Worm (Caenorhabditis elegans): Measurements from ENCODE around the gene clc-23.

clc-23 gene

ce11 chrIII:1001297-1001696 is 19.5 kb upstream of the clc-23 start, which contains the start of gene R06B10.7:
TSS of gene R06B10.7 (minus strand) at chrIII:1001397.
- TF ChIP-seq scrt-1 (GFP tag; IDR thresholded peaks at IDR 0.05) (no peak), ama-1 (optimal IDR thresholded peaks at IDR 0.05) (no peak), tbx-37 (GFP tag; conservative IDR thresholded peaks at IDR 0.05) (no peak), sea-1 (GFP tag; conservative IDR thresholded peaks at IDR 0.05) (no peak), ets-7 (tag; optimal IDR thresholded peaks at IDR 0.05) (no peak), B0310.2 (tag; optimal IDR thresholded peaks at IDR 0.05) (no peak), hmbx-1 (tag; optimal IDR thresholded peaks at IDR 0.05) (no peak)

- TF ChIP-seq flt-1 (GFP tag; IDR thresholded peaks at IDR 0.05) (no peak), ama-1 (optimal IDR thresholded peaks at IDR 0.05) (no peak), sea-1 (GFP tag; conservative IDR thresholded peaks at IDR 0.05) (no peak), hmg-4 (GFP tag; optimal IDR thresholded peaks at IDR 0.05) (no peak), tbx-37 (GFP tag; conservative IDR thresholded peaks at IDR 0.05) (no peak), B0310.2 (tag; optimal IDR thresholded peaks at IDR 0.05) (no peak), scrt-1 (GFP tag; IDR thresholded peaks at IDR 0.05) (no peak), pes-1 (GFP tag; IDR thresholded peaks at IDR 0.05) (no peak), ceh-13 (GFP tag; optimal IDR thresholded peaks at IDR 0.05) (no peak), hmbx-1 (tag; optimal IDR thresholded peaks at IDR 0.05) (no peak)
Measured at ce11 chrIII:1002510-1002909, 18.2 kb upstream of the clc-23 start, which contains the start of gene clec-150. TSS of gene clec-150 (plus strand) at chrIII:1002707.

- TF ChIP-seq ceh-13 (GFP tag; optimal IDR thresholded peaks at IDR 0.05) (no peak), sea-1 (GFP tag; conservative IDR thresholded peaks at IDR 0.05) (no peak)
Measured at ce11 chrIII:1004464-1004863, 16.3 kb upstream of the clc-23 start.

ce11 chrIII:1007143-1007905 is 13.4 kb upstream of the clc-23 start:
- TF ChIP-seq F13C5.2 (tag; optimal IDR thresholded peaks at IDR 0.05) (no peak), hmbx-1 (tag; optimal IDR thresholded peaks at IDR 0.05) (no peak), hnd-1 (tag; optimal IDR thresholded peaks at IDR 0.05) (no peak), tbx-11 (GFP tag; IDR thresholded peaks at IDR 0.05) (no peak), sea-1 (GFP tag; conservative IDR thresholded peaks at IDR 0.05) (no peak), ceh-36 (tag; optimal IDR thresholded peaks at IDR 0.05) (no peak), aly-1 (tag; optimal IDR thresholded peaks at IDR 0.05) (no peak), tbx-37 (GFP tag; conservative IDR thresholded peaks at IDR 0.05) (no peak), ets-7 (tag; optimal IDR thresholded peaks at IDR 0.05) (no peak), tra-4 (tag; optimal IDR thresholded peaks at IDR 0.05) (no peak), hmg-4 (GFP tag; optimal IDR thresholded peaks at IDR 0.05) (no peak), B0310.2 (tag; optimal IDR thresholded peaks at IDR 0.05) (no peak), flt-1 (GFP tag; IDR thresholded peaks at IDR 0.05) (no peak), ama-1 (optimal IDR thresholded peaks at IDR 0.05) (no peak), ceh-13 (GFP tag; optimal IDR thresholded peaks at IDR 0.05) (no peak), pes-1 (GFP tag; IDR thresholded peaks at IDR 0.05) (no peak), scrt-1 (GFP tag; IDR thresholded peaks at IDR 0.05) (no peak)

ce11 chrIII:1008091-1008490 is 12.7 kb upstream of the clc-23 start, which contains the start of gene clc-27:
TSS of gene clc-27 (plus strand) at chrIII:1008391.
- no peak for TF ChIP-seq sea-1 (GFP tag; conservative IDR thresholded peaks at IDR 0.05)

ce11 chrIII:1009775-1010174 is 11.0 kb upstream of the clc-23 start, which contains the start of gene clc-24:
TSS of gene clc-24 (plus strand) at chrIII:1010037.
- TF ChIP-seq tbx-11 (GFP tag; IDR thresholded peaks at IDR 0.05) (no peak), hnd-1 (tag; optimal IDR thresholded peaks at IDR 0.05) (no peak), tbx-37 (GFP tag; conservative IDR thresholded peaks at IDR 0.05) (no peak), ceh-36 (tag; optimal IDR thresholded peaks at IDR 0.05) (no peak), B0310.2 (tag; optimal IDR thresholded peaks at IDR 0.05) (no peak), ets-7 (tag; optimal IDR thresholded peaks at IDR 0.05) (no peak), scrt-1 (GFP tag; IDR thresholded peaks at IDR 0.05) (no peak), flt-1 (GFP tag; IDR thresholded peaks at IDR 0.05) (no peak), F13C5.2 (tag; optimal IDR thresholded peaks at IDR 0.05) (no peak), ceh-13 (GFP tag; optimal IDR thresholded peaks at IDR 0.05) (no peak), tra-4 (tag; optimal IDR thresholded peaks at IDR 0.05) (no peak), aly-1 (tag; optimal IDR thresholded peaks at IDR 0.05) (no peak), hmg-4 (GFP tag; optimal IDR thresholded peaks at IDR 0.05) (no peak)

ce11 chrIII:1016080-1016479 is 4.7 kb upstream of the clc-23 start, which contains the start of gene Y34F4.3:
TSS of gene Y34F4.3 (minus strand) at chrIII:1016180.
- TF ChIP-seq sea-1 (GFP tag; conservative IDR thresholded peaks at IDR 0.05), result no peak
- TF ChIP-seq ceh-36 (tag; optimal IDR thresholded peaks at IDR 0.05), result no peak
- no peak for TF ChIP-seq tbx-11 (GFP tag; IDR thresholded peaks at IDR 0.05)
- TF ChIP-seq ets-7 (tag; optimal IDR thresholded peaks at IDR 0.05), result no peak
- TF ChIP-seq scrt-1 (GFP tag; IDR thresholded peaks at IDR 0.05), result no peak
- no peak for TF ChIP-seq aly-1 (tag; optimal IDR thresholded peaks at IDR 0.05)
- TF ChIP-seq F13C5.2 (tag; optimal IDR thresholded peaks at IDR 0.05), result no peak
- no peak for TF ChIP-seq tra-4 (tag; optimal IDR thresholded peaks at IDR 0.05)
- TF ChIP-seq hmg-4 (GFP tag; optimal IDR thresholded peaks at IDR 0.05), result no peak

ce11 chrIII:1026261-1026660 is 5.5 kb downstream of the clc-23 start, which contains the start of gene clc-25:
TSS of gene clc-25 (minus strand) at chrIII:1026361.
- TF ChIP-seq tbx-11 (GFP tag; IDR thresholded peaks at IDR 0.05) (no peak), ceh-36 (tag; optimal IDR thresholded peaks at IDR 0.05) (no peak), ama-1 (optimal IDR thresholded peaks at IDR 0.05) (no peak)

Data from whole organism, early embryonic.